Worm (Caenorhabditis elegans): ENCODE data around the gene C17H12.2.

Gene C17H12.2

ce11 chrIV:6809756-6810155, 19.5 kb upstream of the C17H12.2 start:
- TF ChIP-seq W03F9.2 (tag; optimal IDR thresholded peaks at IDR 0.05) (no peak), him-1 (tag; optimal IDR thresholded peaks at IDR 0.05) (peak; percentile 85), dao-5 (tag; optimal IDR thresholded peaks at IDR 0.05) (no peak)

ce11 chrIV:6806475-6807063, 16.3 kb upstream of the C17H12.2 start, which contains the start of gene C17H12.10:
TSS of gene C17H12.10 (plus strand) at chrIV:6806799.
- TF ChIP-seq dao-5 (tag; optimal IDR thresholded peaks at IDR 0.05): no peak
- peak; percentile 43 for TF ChIP-seq him-1 (tag; optimal IDR thresholded peaks at IDR 0.05)
- no peak for TF ChIP-seq W03F9.2 (tag; optimal IDR thresholded peaks at IDR 0.05)

ce11 chrIV:6804815-6805214, 14.5 kb upstream of the C17H12.2 start, which contains the start of gene C17H12.37:
TSS of gene C17H12.37 (plus strand) at chrIV:6805115.
- TF ChIP-seq W03F9.2 (tag; optimal IDR thresholded peaks at IDR 0.05) (no peak), dao-5 (tag; optimal IDR thresholded peaks at IDR 0.05) (no peak), him-1 (tag; optimal IDR thresholded peaks at IDR 0.05) (no peak)

- no peak for TF ChIP-seq him-1 (tag; optimal IDR thresholded peaks at IDR 0.05)
- TF ChIP-seq dao-5 (tag; optimal IDR thresholded peaks at IDR 0.05): no peak
- no peak for TF ChIP-seq W03F9.2 (tag; optimal IDR thresholded peaks at IDR 0.05)
These were observed 13.6 kb upstream of the C17H12.2 start for ce11 chrIV:6803805-6804344.

- no peak for TF ChIP-seq dao-5 (tag; optimal IDR thresholded peaks at IDR 0.05)
- TF ChIP-seq him-1 (tag; optimal IDR thresholded peaks at IDR 0.05): no peak
- TF ChIP-seq W03F9.2 (tag; optimal IDR thresholded peaks at IDR 0.05): no peak
These were observed 13.0 kb upstream of the C17H12.2 start for ce11 chrIV:6803294-6803693.

- TF ChIP-seq W03F9.2 (tag; optimal IDR thresholded peaks at IDR 0.05) (no peak), him-1 (tag; optimal IDR thresholded peaks at IDR 0.05) (no peak), dao-5 (tag; optimal IDR thresholded peaks at IDR 0.05) (no peak)
These were observed 11.8 kb upstream of the C17H12.2 start, which contains the start of the genes cest-4 and C17H12.11 for ce11 chrIV:6802132-6802531. TSS of gene cest-4 (minus strand) at chrIV:6802337. TSS of gene C17H12.11 (plus strand) at chrIV:6802387.

- TF ChIP-seq W03F9.2 (tag; optimal IDR thresholded peaks at IDR 0.05) (no peak), him-1 (tag; optimal IDR thresholded peaks at IDR 0.05) (no peak), dao-5 (tag; optimal IDR thresholded peaks at IDR 0.05) (no peak)
These were observed 5.2 kb upstream of the C17H12.2 start, which contains the start of the genes C17H12.3 and C17H12.12 for ce11 chrIV:6795529-6795928. TSS of gene C17H12.3 (minus strand) at chrIV:6795629. TSS of gene C17H12.12 (plus strand) at chrIV:6795924.

- TF ChIP-seq dao-5 (tag; optimal IDR thresholded peaks at IDR 0.05): no peak
- no peak for TF ChIP-seq W03F9.2 (tag; optimal IDR thresholded peaks at IDR 0.05)
- TF ChIP-seq him-1 (tag; optimal IDR thresholded peaks at IDR 0.05): no peak
These were observed 3.1 kb upstream of the C17H12.2 start for ce11 chrIV:6793310-6793966.

- no peak for TF ChIP-seq him-1 (tag; optimal IDR thresholded peaks at IDR 0.05)
- TF ChIP-seq W03F9.2 (tag; optimal IDR thresholded peaks at IDR 0.05): no peak
- no peak for TF ChIP-seq dao-5 (tag; optimal IDR thresholded peaks at IDR 0.05)
These were observed 2.4 kb upstream of the C17H12.2 start for ce11 chrIV:6792380-6793309.

- TF ChIP-seq dao-5 (tag; optimal IDR thresholded peaks at IDR 0.05) (no peak), him-1 (tag; optimal IDR thresholded peaks at IDR 0.05) (no peak), W03F9.2 (tag; optimal IDR thresholded peaks at IDR 0.05) (no peak)
These were observed 338 bp downstream of the C17H12.2 start for ce11 chrIV:6789950-6790349.

- TF ChIP-seq dao-5 (tag; optimal IDR thresholded peaks at IDR 0.05) (no peak), him-1 (tag; optimal IDR thresholded peaks at IDR 0.05) (peak; percentile 28), W03F9.2 (tag; optimal IDR thresholded peaks at IDR 0.05) (peak; percentile 55)
These were observed 4.4 kb downstream of the C17H12.2 start for ce11 chrIV:6785873-6786272.

ce11 chrIV:6785151-6785550, 5.1 kb downstream of the C17H12.2 start, which contains the start of gene dyci-1:
TSS of gene dyci-1 (minus strand) at chrIV:6785272.
- TF ChIP-seq W03F9.2 (tag; optimal IDR thresholded peaks at IDR 0.05) (no peak), him-1 (tag; optimal IDR thresholded peaks at IDR 0.05) (no peak), dao-5 (tag; optimal IDR thresholded peaks at IDR 0.05) (no peak)

- TF ChIP-seq W03F9.2 (tag; optimal IDR thresholded peaks at IDR 0.05): no peak
- TF ChIP-seq him-1 (tag; optimal IDR thresholded peaks at IDR 0.05): no peak
- TF ChIP-seq dao-5 (tag; optimal IDR thresholded peaks at IDR 0.05): no peak
These were observed 13.1 kb downstream of the C17H12.2 start for ce11 chrIV:6777156-6777555.
